Worm (Caenorhabditis elegans) whole organism, early embryonic: ENCODE data around the gene coq-6.

Source experiments
- B0310.2 ChIP-seq: sonication (generic microtip); optimal IDR thresholded peaks from 2 replicates; lab custom pipeline; 2016; ENCODE audit warnings: mild to moderate bottlenecking, missing genetic modification characterization, missing compliant biosample characterization
- F13C5.2 ChIP-seq: sonication (generic microtip); optimal IDR thresholded peaks from 2 replicates; lab custom pipeline; 2017; ENCODE audit warnings: mild to moderate bottlenecking, missing genetic modification characterization, inconsistent platforms, missing compliant biosample characterization
- aly-1 ChIP-seq: sonication (generic microtip); optimal IDR thresholded peaks from 2 replicates; lab custom pipeline; 2016; ENCODE audit warnings: missing genetic modification characterization, missing compliant biosample characterization
- ama-1 ChIP-seq: fragments of 150-350 bp; optimal IDR thresholded peaks from 2 replicates; lab custom pipeline; 2014
- ceh-13 ChIP-seq: fragments of 200-800 bp; sonication (Bioruptor generic); optimal IDR thresholded peaks from 2 replicates; lab custom pipeline; 2018; ENCODE audit warnings: mild to moderate bottlenecking, missing genetic modification characterization, missing compliant biosample characterization
- ceh-36 ChIP-seq: sonication (generic microtip); optimal IDR thresholded peaks from 2 replicates; lab custom pipeline; 2016; ENCODE audit warnings: missing genetic modification characterization, inconsistent platforms, missing compliant biosample characterization
- ets-7 ChIP-seq: sonication (generic microtip); optimal IDR thresholded peaks from 2 replicates; lab custom pipeline; 2016; ENCODE audit warnings: missing genotype, missing genetic modification characterization, missing compliant biosample characterization
- flt-1 ChIP-seq: fragments of 200-800 bp; sonication (Bioruptor generic); IDR thresholded peaks from 2 replicates; pipeline ENCODE4 v1.3.6; 2022; ENCODE audit warnings: missing genetic modification characterization, missing compliant biosample characterization
- hmbx-1 ChIP-seq: sonication (generic microtip); optimal IDR thresholded peaks from 2 replicates; lab custom pipeline; 2016; ENCODE audit warnings: mild to moderate bottlenecking, missing genetic modification characterization, missing compliant biosample characterization
- hmg-4 ChIP-seq: fragments of 200-800 bp; sonication (Bioruptor generic); optimal IDR thresholded peaks from 2 replicates; lab custom pipeline; 2018; ENCODE audit warnings: mild to moderate bottlenecking, missing genetic modification characterization, missing compliant biosample characterization
- hnd-1 ChIP-seq: sonication (generic microtip); optimal IDR thresholded peaks from 2 replicates; lab custom pipeline; 2016; ENCODE audit warnings: missing genetic modification characterization, missing compliant biosample characterization
- pes-1 ChIP-seq: fragments of 200-800 bp; sonication (Bioruptor generic); IDR thresholded peaks from 2 replicates; pipeline ENCODE4 v1.3.6; 2022; ENCODE audit warnings: missing genetic modification reagents, missing genetic modification characterization, missing compliant biosample characterization
- scrt-1 ChIP-seq: fragments of 200-800 bp; sonication (Bioruptor generic); IDR thresholded peaks from 2 replicates; pipeline ENCODE4 v1.3.6; 2022; ENCODE audit warnings: missing genetic modification characterization, missing compliant biosample characterization
- sea-1 ChIP-seq: fragments of 200-800 bp; sonication (Bioruptor generic); conservative IDR thresholded peaks from 2 replicates; pipeline ENCODE4 v1.3.6; 2022; ENCODE audit warnings: missing genetic modification characterization, missing compliant biosample characterization
- tbx-11 ChIP-seq: fragments of 200-800 bp; sonication (Bioruptor generic); IDR thresholded peaks from 2 replicates; pipeline ENCODE4 v1.3.6; 2022; ENCODE audit warnings: missing genetic modification characterization, missing compliant biosample characterization
- tbx-37 ChIP-seq: fragments of 200-800 bp; sonication (Bioruptor generic); conservative IDR thresholded peaks from 2 replicates; pipeline ENCODE4 v1.3.6; 2022; ENCODE audit warnings: missing genetic modification reagents, missing genetic modification characterization, missing compliant biosample characterization
- tra-4 ChIP-seq: sonication (generic microtip); optimal IDR thresholded peaks from 2 replicates; lab custom pipeline; 2017; ENCODE audit warnings: missing genetic modification characterization, missing compliant biosample characterization

coq-6 gene

DNA sequence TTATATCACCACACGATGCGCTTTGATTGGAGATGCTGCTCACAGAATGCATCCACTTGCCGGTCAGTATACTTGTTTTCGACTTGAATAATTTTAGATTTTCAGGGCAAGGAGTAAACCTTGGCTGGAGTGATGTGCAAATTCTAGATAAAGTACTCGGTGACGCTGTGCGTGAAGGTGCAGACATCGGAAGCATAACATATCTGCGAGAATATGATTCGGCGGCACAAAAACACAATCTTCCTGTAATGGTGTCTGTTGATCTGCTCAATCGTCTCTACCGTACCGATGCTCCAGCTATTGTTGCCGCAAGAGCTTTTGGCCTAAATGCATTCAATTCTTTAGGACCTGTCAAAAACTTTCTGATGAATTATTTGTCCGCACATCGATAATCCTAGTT, 1.9 kb downstream of the coq-6 start:
- TF ChIP-seq B0310.2 (tag; lab: Kevin White, UChicago) (no peak), ama-1 (no peak), tbx-37 (GFP tag; lab: Robert Waterston, UW) (no peak), ets-7 (no peak), sea-1 (GFP tag; lab: Robert Waterston, UW) (0 out of 2 replicates have a peak, but pooled peaks have one; percentile 12)

DNA sequence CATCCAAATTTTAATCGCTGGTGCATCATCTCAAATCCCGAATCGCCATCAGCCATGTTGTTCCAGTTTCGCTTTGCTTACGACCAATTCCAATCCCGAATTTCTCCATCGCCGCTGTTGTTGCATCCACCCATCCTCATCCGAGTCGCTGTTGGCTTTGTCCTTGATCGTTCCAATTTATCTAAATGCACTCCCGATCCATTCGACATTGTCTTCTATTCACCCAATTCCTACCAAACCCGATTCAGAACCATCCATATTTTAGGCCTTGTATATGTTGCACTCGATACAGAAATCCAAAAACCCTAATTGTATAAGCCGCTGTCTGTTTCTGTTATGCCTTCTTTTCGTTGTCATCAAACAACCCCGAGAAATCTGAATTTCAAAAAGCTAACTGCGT, 3.8 kb downstream of the coq-6 start:
- TF ChIP-seq tbx-37 (GFP tag; lab: Robert Waterston, UW), result no peak
- TF ChIP-seq sea-1 (GFP tag; lab: Robert Waterston, UW), result no peak
- no peak for TF ChIP-seq hnd-1 (tag; lab: Kevin White, UChicago)
- no peak for TF ChIP-seq B0310.2 (tag; lab: Kevin White, UChicago)
- no peak for TF ChIP-seq aly-1
- TF ChIP-seq ceh-36, result no peak
- TF ChIP-seq tbx-11, result no peak
- no peak for TF ChIP-seq flt-1
- TF ChIP-seq ceh-13 (GFP tag; lab: Kevin White, UChicago), result no peak
- no peak for TF ChIP-seq tra-4 (tag; lab: Kevin White, UChicago)
- no peak for TF ChIP-seq hmg-4 (GFP tag; lab: Kevin White, UChicago)
- TF ChIP-seq hmbx-1 (tag; lab: Kevin White, UChicago), result no peak
- no peak for TF ChIP-seq ama-1
- TF ChIP-seq F13C5.2, result no peak
- TF ChIP-seq scrt-1 (GFP tag; lab: Robert Waterston, UW), result no peak
- no peak for TF ChIP-seq ets-7
- no peak for TF ChIP-seq pes-1 (GFP tag; lab: Robert Waterston, UW)

- peak; percentile 40; the same call in 1 of the 2 replicates for TF ChIP-seq scrt-1 (GFP tag; lab: Robert Waterston, UW)
These were observed 5.3 kb downstream of the coq-6 start for ce11 chrV:9341814-9342213.

DNA sequence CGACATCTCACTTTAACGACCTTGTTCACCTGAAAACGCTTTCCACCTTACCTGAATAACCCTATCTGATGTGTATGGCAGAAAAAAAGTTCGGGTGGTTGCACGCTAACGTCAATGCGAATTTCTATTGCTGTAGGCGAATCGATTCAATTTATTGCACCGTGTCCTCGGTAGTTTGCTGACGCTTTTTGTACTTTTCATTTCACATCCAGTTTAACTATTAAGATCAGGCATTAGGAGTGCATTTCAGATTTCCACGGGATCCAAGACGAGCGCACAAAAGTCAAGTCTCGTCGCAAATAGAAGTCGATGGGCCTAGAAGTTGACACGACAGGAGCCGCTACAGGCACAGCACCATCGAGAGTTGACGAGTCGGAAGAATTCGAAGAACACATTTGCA, 5.7 kb downstream of the coq-6 start:
- TF ChIP-seq flt-1 (peak; percentile 60; the same call in 1 of the 2 replicates), pes-1 (GFP tag; lab: Robert Waterston, UW) (peak; percentile 69), tbx-11 (peak; percentile 38; the same call in 1 of the 2 replicates), sea-1 (GFP tag; lab: Robert Waterston, UW) (peak; percentile 62; the same call in 1 of the 2 replicates)

ce11 chrV:9342965-9343628, 6.5 kb downstream of the coq-6 start:
- TF ChIP-seq ama-1, result peak; percentile 6
- TF ChIP-seq pes-1 (GFP tag; lab: Robert Waterston, UW), result peak; percentile 56; the same call in 1 of the 2 replicates
- TF ChIP-seq flt-1, result no peak
- TF ChIP-seq tbx-11, result 0 out of 2 replicates have a peak, but pooled peaks have one; percentile 46

ce11 chrV:9343629-9344624, 7.4 kb downstream of the coq-6 start, which contains the start of gene tos-1:
TSS of gene tos-1 (minus strand) at chrV:9344203.
- TF ChIP-seq ets-7 (peak; percentile 54), ceh-13 (GFP tag; lab: Kevin White, UChicago) (peak; percentile 38), pes-1 (GFP tag; lab: Robert Waterston, UW) (peak; percentile 68), flt-1 (peak; percentile 64), ceh-36 (peak; percentile 70), ama-1 (peak; percentile 99), hmbx-1 (tag; lab: Kevin White, UChicago) (peak; percentile 66), tbx-37 (GFP tag; lab: Robert Waterston, UW) (no peak), tbx-11 (peak; percentile 62), B0310.2 (tag; lab: Kevin White, UChicago) (peak; percentile 62), sea-1 (GFP tag; lab: Robert Waterston, UW) (peak; percentile 62; the same call in 1 of the 2 replicates), hmg-4 (GFP tag; lab: Kevin White, UChicago) (peak; percentile 86), hnd-1 (tag; lab: Kevin White, UChicago) (peak; percentile 57), tra-4 (tag; lab: Kevin White, UChicago) (peak; percentile 52), aly-1 (peak; percentile 70), scrt-1 (GFP tag; lab: Robert Waterston, UW) (0 out of 2 replicates have a peak, but pooled peaks have one; percentile 45), F13C5.2 (peak; percentile 98)

ce11 chrV:9346804-9347203, 10.2 kb downstream of the coq-6 start, which contains the start of the genes K07B1.7 and try-5:
TSS of gene K07B1.7 (minus strand) at chrV:9346962.
TSS of gene try-5 (plus strand) at chrV:9347044.
- TF ChIP-seq F13C5.2 (no peak), tbx-37 (GFP tag; lab: Robert Waterston, UW) (no peak), ama-1 (no peak), ceh-13 (GFP tag; lab: Kevin White, UChicago) (no peak), flt-1 (no peak), sea-1 (GFP tag; lab: Robert Waterston, UW) (no peak), aly-1 (no peak), scrt-1 (GFP tag; lab: Robert Waterston, UW) (no peak), ets-7 (no peak), hmbx-1 (tag; lab: Kevin White, UChicago) (no peak), pes-1 (GFP tag; lab: Robert Waterston, UW) (no peak), hmg-4 (GFP tag; lab: Kevin White, UChicago) (no peak), tbx-11 (no peak), B0310.2 (tag; lab: Kevin White, UChicago) (no peak), hnd-1 (tag; lab: Kevin White, UChicago) (no peak), tra-4 (tag; lab: Kevin White, UChicago) (no peak), ceh-36 (no peak)
